Fruit fly (Drosophila melanogaster) whole organism, embryonic: ENCODE measurements around the gene CG5516.

Experiments
- Adf1 ChIP-seq: fragments of 200-800 bp; sonication (Bioruptor generic); IDR thresholded peaks from 2 replicates; pipeline ENCODE4 v1.3.6; 2022; ENCODE audit warnings: missing biosample characterization, missing genetic modification characterization
- CG10543 ChIP-seq: fragments of 200-800 bp; sonication (Bioruptor generic); optimal IDR thresholded peaks from 3 replicates; lab custom pipeline; 2017; ENCODE audit warnings: missing biosample characterization, mild to moderate bottlenecking, missing genetic modification characterization, moderate library complexity
- CG1233 ChIP-seq: fragments of 200-800 bp; sonication (Bioruptor generic); optimal IDR thresholded peaks from 4 replicates; lab custom pipeline; 2018; ENCODE audit warnings: missing biosample characterization, mild to moderate bottlenecking, missing genetic modification characterization
- CG14667 ChIP-seq: fragments of 200-800 bp; sonication (Bioruptor generic); IDR thresholded peaks from 2 replicates; pipeline ENCODE4 v1.3.6; 2022; ENCODE audit warnings: missing biosample characterization, missing genetic modification characterization
- CG14710 ChIP-seq: fragments of 200-800 bp; sonication (Bioruptor generic); optimal IDR thresholded peaks from 3 replicates; lab custom pipeline; 2019; ENCODE audit warnings: missing biosample characterization, mild to moderate bottlenecking, missing genetic modification characterization, moderate library complexity
- CG16863 ChIP-seq: fragments of 200-800 bp; sonication (Bioruptor generic); optimal IDR thresholded peaks from 3 replicates; lab custom pipeline; 2016; ENCODE audit warnings: missing biosample characterization, missing genetic modification characterization
- CG17612 ChIP-seq: fragments of 200-800 bp; sonication (Bioruptor generic); IDR thresholded peaks from 2 replicates; pipeline ENCODE4 v1.3.6; 2022; ENCODE audit warnings: missing biosample characterization, missing genetic modification characterization
- CG17802 ChIP-seq: fragments of 200-800 bp; sonication (Bioruptor generic); optimal IDR thresholded peaks from 2 replicates; lab custom pipeline; 2018; ENCODE audit warnings: missing biosample characterization, mild to moderate bottlenecking, missing genetic modification characterization, moderate library complexity
- CG2199 ChIP-seq: fragments of 200-800 bp; sonication (Bioruptor generic); IDR thresholded peaks from 3 replicates; pipeline ENCODE4 v1.3.6; 2022; ENCODE audit warnings: missing biosample characterization, missing genetic modification characterization
- CG2202 ChIP-seq: fragments of 200-800 bp; sonication (Bioruptor generic); optimal IDR thresholded peaks from 2 replicates; lab custom pipeline; 2018; ENCODE audit warnings: missing biosample characterization, mild to moderate bottlenecking, missing genetic modification characterization
- CG2678 ChIP-seq: fragments of 200-800 bp; sonication (Bioruptor generic); optimal IDR thresholded peaks from 3 replicates; lab custom pipeline; 2019; ENCODE audit warnings: missing biosample characterization, mild to moderate bottlenecking, missing genetic modification characterization, moderate library complexity
- CG31365 ChIP-seq: fragments of 200-800 bp; sonication (Bioruptor generic); optimal IDR thresholded peaks from 2 replicates; lab custom pipeline; 2018; ENCODE audit warnings: missing biosample characterization, mild to moderate bottlenecking, missing genetic modification characterization
- CG31441 ChIP-seq: fragments of 200-800 bp; sonication (Bioruptor generic); IDR thresholded peaks from 2 replicates; pipeline ENCODE4 v1.3.6; 2022; ENCODE audit warnings: missing biosample characterization, missing genetic modification characterization
- CG3163 ChIP-seq: fragments of 200-800 bp; sonication (Bioruptor generic); optimal IDR thresholded peaks from 3 replicates; lab custom pipeline; 2016; ENCODE audit warnings: missing biosample characterization, missing genetic modification characterization
- CG33213 ChIP-seq: fragments of 200-800 bp; sonication (Bioruptor generic); optimal IDR thresholded peaks from 3 replicates; lab custom pipeline; 2016; ENCODE audit warnings: missing biosample characterization, missing genetic modification characterization
- CG34376 ChIP-seq: fragments of 200-800 bp; sonication (Bioruptor generic); optimal IDR thresholded peaks from 2 replicates; lab custom pipeline; 2018; ENCODE audit warnings: missing biosample characterization, mild to moderate bottlenecking, missing genetic modification characterization
- CG6689 ChIP-seq: fragments of 200-800 bp; sonication (Bioruptor generic); IDR thresholded peaks from 2 replicates; pipeline ENCODE4 v1.3.6; 2022; ENCODE audit warnings: missing biosample characterization, missing genetic modification characterization
- CG6813 ChIP-seq: fragments of 200-800 bp; sonication (Bioruptor generic); optimal IDR thresholded peaks from 2 replicates; lab custom pipeline; 2017; ENCODE audit warnings: missing biosample characterization, missing genetic modification characterization, mild to moderate bottlenecking, moderate library complexity, missing genetic modification reagents
- CG7987 ChIP-seq: fragments of 200-800 bp; sonication (Bioruptor generic); optimal IDR thresholded peaks from 2 replicates; lab custom pipeline; 2018; ENCODE audit warnings: missing biosample characterization, mild to moderate bottlenecking, missing genetic modification characterization, moderate library complexity
- CG9876 ChIP-seq: fragments of 200-800 bp; sonication (Bioruptor generic); optimal IDR thresholded peaks from 2 replicates; lab custom pipeline; 2016; ENCODE audit warnings: missing biosample characterization, missing genetic modification characterization
- Dad ChIP-seq: fragments of 200-800 bp; sonication (Bioruptor generic); optimal IDR thresholded peaks from 3 replicates; lab custom pipeline; 2016; ENCODE audit warnings: missing biosample characterization, missing genetic modification characterization
- Deaf1 ChIP-seq: fragments of 200-800 bp; optimal IDR thresholded peaks from 3 replicates; lab custom pipeline; 2019; ENCODE audit warnings: missing biosample characterization, mild to moderate bottlenecking, missing genetic modification characterization, moderate library complexity
- Dp ChIP-seq: fragments of 200-800 bp; sonication (Bioruptor generic); optimal IDR thresholded peaks from 2 replicates; lab custom pipeline; 2018; ENCODE audit warnings: missing biosample characterization, mild to moderate bottlenecking, missing genetic modification characterization, moderate library complexity
- Fer3 ChIP-seq: fragments of 200-800 bp; sonication (Bioruptor generic); optimal IDR thresholded peaks from 2 replicates; lab custom pipeline; 2018; ENCODE audit warnings: missing biosample characterization, mild to moderate bottlenecking, missing genetic modification characterization, moderate library complexity
- HHEX ChIP-seq: fragments of 200-800 bp; sonication (Bioruptor generic); optimal IDR thresholded peaks from 3 replicates; lab custom pipeline; 2017; ENCODE audit warnings: missing biosample characterization, mild to moderate bottlenecking, missing genetic modification characterization, missing genetic modification reagents
- HmgD ChIP-seq: fragments of 200-800 bp; sonication (Bioruptor generic); optimal IDR thresholded peaks from 3 replicates; lab custom pipeline; 2016; ENCODE audit warnings: missing biosample characterization, missing genetic modification characterization
- HmgZ ChIP-seq: fragments of 200-800 bp; sonication (Bioruptor generic); optimal IDR thresholded peaks from 2 replicates; lab custom pipeline; 2018; ENCODE audit warnings: missing biosample characterization, mild to moderate bottlenecking, missing genetic modification characterization
- MTF-1 ChIP-seq: fragments of 200-800 bp; sonication (Bioruptor generic); optimal IDR thresholded peaks from 2 replicates; lab custom pipeline; 2018; ENCODE audit warnings: missing biosample characterization, mild to moderate bottlenecking, missing genetic modification characterization, borderline replicate concordance
- Mad ChIP-seq: fragments of 200-800 bp; sonication (Bioruptor generic); optimal IDR thresholded peaks from 2 replicates; lab custom pipeline; 2016; ENCODE audit warnings: missing biosample characterization, missing genetic modification characterization
- Nf-YB ChIP-seq: fragments of 200-800 bp; sonication (Bioruptor generic); optimal IDR thresholded peaks from 3 replicates; lab custom pipeline; 2019; ENCODE audit warnings: missing biosample characterization, mild to moderate bottlenecking, missing genetic modification characterization, moderate library complexity
- Oli ChIP-seq: fragments of 200-800 bp; sonication (Bioruptor generic); optimal IDR thresholded peaks from 2 replicates; lab custom pipeline; 2018; ENCODE audit warnings: missing biosample characterization, mild to moderate bottlenecking, missing genetic modification characterization, moderate library complexity
- Pdp1 ChIP-seq, 2 experiments: fragments of 200-800 bp; sonication (Bioruptor generic); optimal IDR thresholded peaks; 3 replicates each; lab custom pipeline; 2016; ENCODE audit warnings: missing biosample characterization in 2 of 2, missing genetic modification characterization in 2 of 2, mild to moderate bottlenecking in 1 of 2, moderate library complexity in 1 of 2
- ab ChIP-seq: fragments of 200-800 bp; sonication (Bioruptor generic); optimal IDR thresholded peaks from 2 replicates; lab custom pipeline; 2016; ENCODE audit warnings: missing biosample characterization, missing genetic modification characterization
- ac ChIP-seq: fragments of 200-800 bp; sonication (Bioruptor generic); optimal IDR thresholded peaks from 3 replicates; lab custom pipeline; 2017; ENCODE audit warnings: missing biosample characterization, mild to moderate bottlenecking, missing genetic modification characterization
- al ChIP-seq: fragments of 200-800 bp; sonication (Bioruptor generic); IDR thresholded peaks from 2 replicates; pipeline ENCODE4 v1.3.6; 2022; ENCODE audit warnings: missing biosample characterization, missing genetic modification characterization
- ato ChIP-seq: fragments of 200-800 bp; sonication (Bioruptor generic); IDR thresholded peaks from 2 replicates; pipeline ENCODE4 v1.3.6; 2022; ENCODE audit warnings: missing biosample characterization, missing genetic modification characterization; ENCODE audit not compliant: partially characterized antibody
- bcd ChIP-seq: fragments of 200-800 bp; sonication (Bioruptor generic); optimal IDR thresholded peaks from 2 replicates; lab custom pipeline; 2017; ENCODE audit warnings: missing biosample characterization, mild to moderate bottlenecking, missing genetic modification characterization
- bsh ChIP-seq, 2 experiments: fragments of 200-800 bp; sonication (Bioruptor generic); optimal IDR thresholded peaks; 2 replicates each; lab custom pipeline; 2017 to 2018; ENCODE audit warnings: mild to moderate bottlenecking in 2 of 2, missing biosample characterization in 2 of 2, missing genetic modification characterization in 2 of 2, moderate library complexity in 1 of 2
- cato ChIP-seq: fragments of 200-800 bp; sonication (Bioruptor generic); optimal IDR thresholded peaks from 2 replicates; lab custom pipeline; 2016; ENCODE audit warnings: missing biosample characterization, missing genetic modification characterization, borderline replicate concordance
- cg ChIP-seq: fragments of 200-800 bp; sonication (Bioruptor generic); optimal IDR thresholded peaks from 3 replicates; lab custom pipeline; 2019; ENCODE audit warnings: missing biosample characterization, mild to moderate bottlenecking, missing genetic modification characterization, moderate library complexity
- dm ChIP-seq: fragments of 200-800 bp; sonication (Bioruptor generic); optimal IDR thresholded peaks from 3 replicates; lab custom pipeline; 2016; ENCODE audit warnings: missing biosample characterization, missing genetic modification characterization
- nau ChIP-seq: fragments of 200-800 bp; sonication (Bioruptor generic); optimal IDR thresholded peaks from 3 replicates; lab custom pipeline; 2017; ENCODE audit warnings: missing biosample characterization, mild to moderate bottlenecking, missing genetic modification characterization, missing genetic modification reagents
- peb ChIP-seq: fragments of 200-800 bp; sonication (Bioruptor generic); IDR thresholded peaks from 2 replicates; pipeline ENCODE4 v1.3.6; 2022; ENCODE audit warnings: missing biosample characterization, missing genetic modification characterization
- scrt ChIP-seq: fragments of 200-800 bp; sonication (Bioruptor generic); optimal IDR thresholded peaks from 2 replicates; lab custom pipeline; 2018; ENCODE audit warnings: missing biosample characterization, mild to moderate bottlenecking, missing genetic modification characterization, moderate library complexity
- sd ChIP-seq: fragments of 200-800 bp; sonication (Bioruptor generic); optimal IDR thresholded peaks from 3 replicates; lab custom pipeline; 2018; ENCODE audit warnings: missing biosample characterization, mild to moderate bottlenecking, missing genetic modification characterization, moderate library complexity
- seq ChIP-seq: fragments of 200-800 bp; sonication (Bioruptor generic); IDR thresholded peaks from 2 replicates; pipeline ENCODE4 v1.3.6; 2022; ENCODE audit warnings: missing biosample characterization, missing genetic modification characterization
- sr ChIP-seq: fragments of 200-800 bp; sonication (Bioruptor generic); IDR thresholded peaks from 3 replicates; pipeline ENCODE4 v1.3.6; 2022; ENCODE audit warnings: missing biosample characterization, missing genetic modification characterization
- ssp ChIP-seq: fragments of 200-800 bp; sonication (Bioruptor generic); IDR thresholded peaks from 2 replicates; pipeline ENCODE4 v1.3.6; 2022; ENCODE audit warnings: missing biosample characterization, missing genetic modification characterization
- tna ChIP-seq: fragments of 200-800 bp; sonication (Bioruptor generic); IDR thresholded peaks from 2 replicates; pipeline ENCODE4 v1.3.6; 2022; ENCODE audit warnings: missing biosample characterization, missing genetic modification characterization; ENCODE audit not compliant: partially characterized antibody
- zf30C ChIP-seq: fragments of 200-800 bp; sonication (Bioruptor generic); optimal IDR thresholded peaks from 3 replicates; lab custom pipeline; 2018; ENCODE audit warnings: missing biosample characterization, mild to moderate bottlenecking, missing genetic modification characterization
- zfh1 ChIP-seq: fragments of 200-800 bp; sonication (Bioruptor generic); IDR thresholded peaks from 3 replicates; pipeline ENCODE4 v1.3.6; 2022; ENCODE audit warnings: missing biosample characterization, missing genetic modification characterization

CG5516 gene

dm6 chr3R:15985762-15986214 lies 22.1 kb downstream of the CG5516 start, which contains the start of gene srp (continued):
- TF ChIP-seq HmgZ (tag; lab: Kevin White, UChicago) = peak; percentile 7
- TF ChIP-seq Mad = no peak
- TF ChIP-seq zfh1 (GFP tag; lab: Robert Waterston, UW) = no peak
- TF ChIP-seq Deaf1 (tag; lab: Kevin White, UChicago) = peak; percentile 78
- no peak for TF ChIP-seq ato (GFP tag; lab: Robert Waterston, UW)
- TF ChIP-seq zf30C (GFP tag; lab: Kevin White, UChicago) = no peak
- TF ChIP-seq nau = no peak
- TF ChIP-seq bcd (GFP tag; lab: Kevin White, UChicago) = no peak
- no peak for TF ChIP-seq CG7987
- TF ChIP-seq Dp (GFP tag; lab: Kevin White, UChicago) = no peak
- TF ChIP-seq Pdp1 (GFP tag; optimal IDR thresholded peaks at IDR 0.05; lab: Kevin White, UChicago) = peak in 1 of 2 experiments; percentile 74
- no peak for TF ChIP-seq cg (GFP tag; lab: Kevin White, UChicago)
- TF ChIP-seq Fer3 = no peak
- no peak for TF ChIP-seq CG14667 (GFP tag; lab: Robert Waterston, UW)
- no peak for TF ChIP-seq seq (GFP tag; lab: Robert Waterston, UW)
- TF ChIP-seq CG2678 (tag; lab: Kevin White, UChicago) = no peak
- TF ChIP-seq ssp (GFP tag; lab: Robert Waterston, UW) = no peak
- no peak for TF ChIP-seq CG6689 (GFP tag; lab: Robert Waterston, UW)
- no peak for TF ChIP-seq peb (GFP tag; lab: Robert Waterston, UW)
- no peak for TF ChIP-seq scrt (GFP tag; lab: Kevin White, UChicago)
- TF ChIP-seq CG1233 (GFP tag; lab: Kevin White, UChicago) = no peak
- no peak for TF ChIP-seq sr (GFP tag; lab: Robert Waterston, UW)
- no peak for TF ChIP-seq CG31441 (GFP tag; lab: Robert Waterston, UW)
- no peak for TF ChIP-seq CG33213 (GFP tag; lab: Kevin White, UChicago)
- TF ChIP-seq HHEX (GFP tag; lab: Kevin White, UChicago) = no peak
- TF ChIP-seq CG31365 = no peak
- no peak for TF ChIP-seq Dad
- TF ChIP-seq CG10543 (GFP tag; lab: Kevin White, UChicago) = peak; percentile 80
- no peak for TF ChIP-seq bsh (GFP tag; optimal IDR thresholded peaks at IDR 0.05; lab: Kevin White, UChicago)
- no peak for TF ChIP-seq CG17612 (GFP tag; lab: Robert Waterston, UW)
- no peak for TF ChIP-seq al (GFP tag; lab: Robert Waterston, UW)
- TF ChIP-seq CG34376 (GFP tag; lab: Kevin White, UChicago) = peak; percentile 88
- TF ChIP-seq Nf-YB (GFP tag; lab: Kevin White, UChicago) = peak; percentile 89
- no peak for TF ChIP-seq HmgD (GFP tag; lab: Kevin White, UChicago)
- no peak for TF ChIP-seq Oli (tag; lab: Kevin White, UChicago)
- no peak for TF ChIP-seq CG14710 (tag; lab: Kevin White, UChicago)
- no peak for TF ChIP-seq CG6813
- no peak for TF ChIP-seq dm
- no peak for TF ChIP-seq tna
- TF ChIP-seq MTF-1 = no peak
- no peak for TF ChIP-seq ab (GFP tag; lab: Kevin White, UChicago)
- no peak for TF ChIP-seq CG16863
- TF ChIP-seq Adf1 (GFP tag; lab: Robert Waterston, UW) = peak; percentile 16; the same call in 1 of the 2 replicates
- TF ChIP-seq sd (tag; lab: Kevin White, UChicago) = peak; percentile 49
- no peak for TF ChIP-seq cato (GFP tag; lab: Kevin White, UChicago)
- TF ChIP-seq CG17802 (tag; lab: Kevin White, UChicago) = no peak
- 0 out of 3 replicates have a peak, but pooled peaks have one; percentile 21 for TF ChIP-seq CG2199 (GFP tag; lab: Robert Waterston, UW)
- TF ChIP-seq ac (GFP tag; lab: Kevin White, UChicago) = no peak
- no peak for TF ChIP-seq CG2202 (tag; lab: Kevin White, UChicago)
- no peak for TF ChIP-seq CG3163
- TF ChIP-seq CG9876 = no peak
